Worm (Caenorhabditis elegans) whole organism, late embryonic: Measurements from ENCODE around the gene C29F9.9.
"Not testable (repeated sequence)": the region's sequence is repeated elsewhere in the genome, so short reads cannot be mapped to it uniquely, and the experiment has no call there.

Experiments
- C08G9.2 ChIP-seq: sonication (generic microtip); optimal IDR thresholded peaks from 2 replicates; lab custom pipeline; 2016; ENCODE audit warnings: mild to moderate bottlenecking, missing genetic modification characterization, moderate library complexity, missing compliant biosample characterization
- Y22D7AL.16 ChIP-seq: sonication (generic microtip); optimal IDR thresholded peaks from 2 replicates; lab custom pipeline; 2016; ENCODE audit warnings: missing genetic modification characterization, missing compliant biosample characterization
- ama-1 ChIP-seq: fragments of 150-350 bp; optimal IDR thresholded peaks from 2 replicates; lab custom pipeline; 2014
- ceh-14 ChIP-seq: sonication (generic microtip); optimal IDR thresholded peaks from 2 replicates; lab custom pipeline; 2016; ENCODE audit warnings: missing genotype, missing genetic modification characterization, missing compliant biosample characterization
- ceh-18 ChIP-seq: sonication (generic microtip); optimal IDR thresholded peaks from 2 replicates; lab custom pipeline; 2016; ENCODE audit warnings: missing genetic modification characterization, missing compliant biosample characterization
- ceh-2 ChIP-seq: sonication (generic microtip); optimal IDR thresholded peaks from 2 replicates; lab custom pipeline; 2016; ENCODE audit warnings: missing genotype, missing genetic modification characterization, missing compliant biosample characterization
- ceh-22 ChIP-seq: sonication (generic microtip); optimal IDR thresholded peaks from 2 replicates; lab custom pipeline; 2017; ENCODE audit warnings: missing biosample characterization, missing genetic modification characterization
- ceh-24 ChIP-seq: sonication (generic microtip); optimal IDR thresholded peaks from 2 replicates; lab custom pipeline; 2016; ENCODE audit warnings: mild to moderate bottlenecking, missing genetic modification characterization, missing compliant biosample characterization
- ceh-30 ChIP-seq: fragments of 150-350 bp; optimal IDR thresholded peaks from 2 replicates; lab custom pipeline; 2014; ENCODE audit warnings: missing biosample characterization, missing genetic modification characterization
- ceh-31 ChIP-seq: sonication (generic microtip); optimal IDR thresholded peaks from 2 replicates; lab custom pipeline; 2016; ENCODE audit warnings: missing genetic modification characterization, missing compliant biosample characterization
- ceh-34 ChIP-seq: sonication (generic microtip); optimal IDR thresholded peaks from 2 replicates; lab custom pipeline; 2016; ENCODE audit warnings: mild to moderate bottlenecking, missing genetic modification characterization, missing compliant biosample characterization
- ceh-45 ChIP-seq: fragments of 200-800 bp; sonication (Bioruptor generic); IDR thresholded peaks from 2 replicates; pipeline ENCODE4 v1.3.6; 2022; ENCODE audit warnings: missing genetic modification reagents, missing genetic modification characterization, missing compliant biosample characterization
- ceh-6 ChIP-seq: fragments of 200-800 bp; sonication (Bioruptor generic); optimal IDR thresholded peaks from 2 replicates; lab custom pipeline; 2018; ENCODE audit warnings: mild to moderate bottlenecking, missing genetic modification characterization, missing compliant biosample characterization
- ceh-9 ChIP-seq: sonication (generic microtip); optimal IDR thresholded peaks from 2 replicates; lab custom pipeline; 2016; ENCODE audit warnings: mild to moderate bottlenecking, missing genetic modification characterization, inconsistent platforms, missing compliant biosample characterization
- dmd-4 ChIP-seq: sonication (generic microtip); optimal IDR thresholded peaks from 2 replicates; lab custom pipeline; 2016; ENCODE audit warnings: borderline replicate concordance, missing genetic modification characterization, missing compliant biosample characterization
- dve-1 ChIP-seq: sonication (generic microtip); optimal IDR thresholded peaks from 2 replicates; lab custom pipeline; 2017; ENCODE audit warnings: antibody characterized with exemption, mild to moderate bottlenecking, missing genetic modification characterization, missing compliant biosample characterization
- elt-2 ChIP-seq: sonication (generic microtip); optimal IDR thresholded peaks from 2 replicates; lab custom pipeline; 2016; ENCODE audit warnings: missing genetic modification reagents, missing genetic modification characterization, missing compliant biosample characterization
- elt-4 ChIP-seq: sonication (generic microtip); optimal IDR thresholded peaks from 2 replicates; lab custom pipeline; 2016; ENCODE audit warnings: missing genetic modification characterization, missing compliant biosample characterization
- ets-4 ChIP-seq: sonication (generic microtip); optimal IDR thresholded peaks from 2 replicates; lab custom pipeline; 2016; ENCODE audit warnings: missing genetic modification characterization, missing compliant biosample characterization
- fax-1 ChIP-seq: sonication (generic microtip); optimal IDR thresholded peaks from 2 replicates; lab custom pipeline; 2016; ENCODE audit warnings: missing genotype, missing genetic modification characterization, missing compliant biosample characterization
- fkh-6 ChIP-seq: sonication (generic microtip); optimal IDR thresholded peaks from 2 replicates; lab custom pipeline; 2016; ENCODE audit warnings: missing genetic modification characterization, missing compliant biosample characterization
- hlh-15 ChIP-seq: sonication (generic microtip); optimal IDR thresholded peaks from 2 replicates; lab custom pipeline; 2016; ENCODE audit warnings: missing genetic modification characterization, missing compliant biosample characterization
- hlh-30 ChIP-seq: sonication (generic microtip); optimal IDR thresholded peaks from 2 replicates; lab custom pipeline; 2017; ENCODE audit warnings: antibody characterized with exemption, missing genetic modification characterization, missing compliant biosample characterization; ENCODE audit not compliant: insufficient read depth
- hlh-8 ChIP-seq: sonication (generic microtip); optimal IDR thresholded peaks from 2 replicates; lab custom pipeline; 2016; ENCODE audit warnings: missing genotype, missing genetic modification characterization, missing compliant biosample characterization
- madf-2 ChIP-seq: sonication (generic microtip); optimal IDR thresholded peaks from 2 replicates; lab custom pipeline; 2017; ENCODE audit warnings: missing genetic modification characterization, missing compliant biosample characterization
- mec-3 ChIP-seq: sonication (generic microtip); optimal IDR thresholded peaks from 2 replicates; lab custom pipeline; 2016; ENCODE audit warnings: borderline replicate concordance, missing genetic modification characterization, missing compliant biosample characterization
- nfya-1 ChIP-seq: sonication (generic microtip); optimal IDR thresholded peaks from 2 replicates; lab custom pipeline; 2017; ENCODE audit warnings: missing genetic modification characterization, mild to moderate bottlenecking, missing compliant biosample characterization, antibody characterized with exemption, moderate library complexity
- nhr-11 ChIP-seq: fragments of 150-350 bp; optimal IDR thresholded peaks from 2 replicates; lab custom pipeline; 2014; ENCODE audit warnings: missing biosample characterization, missing genetic modification characterization
- nhr-232 ChIP-seq: sonication (generic microtip); optimal IDR thresholded peaks from 2 replicates; lab custom pipeline; 2016; ENCODE audit warnings: missing genetic modification characterization, missing compliant biosample characterization
- odd-2 ChIP-seq: sonication (generic microtip); optimal IDR thresholded peaks from 2 replicates; lab custom pipeline; 2017; ENCODE audit warnings: antibody characterized with exemption, mild to moderate bottlenecking, missing genetic modification characterization, missing compliant biosample characterization
- pag-3 ChIP-seq: sonication (generic microtip); optimal IDR thresholded peaks from 2 replicates; lab custom pipeline; 2016; ENCODE audit warnings: missing compliant biosample characterization, missing genetic modification characterization, borderline replicate concordance
- pat-9 ChIP-seq: fragments of 200-800 bp; sonication (Bioruptor generic); optimal IDR thresholded peaks from 2 replicates; lab custom pipeline; 2018; ENCODE audit warnings: mild to moderate bottlenecking, missing genetic modification characterization, moderate library complexity, missing compliant biosample characterization
- pax-1 ChIP-seq: fragments of 150-350 bp; optimal IDR thresholded peaks from 2 replicates; lab custom pipeline; 2014; ENCODE audit warnings: missing biosample characterization, missing genetic modification characterization
- pha-2 ChIP-seq: sonication (generic microtip); optimal IDR thresholded peaks from 2 replicates; lab custom pipeline; 2017; ENCODE audit warnings: mild to moderate bottlenecking, missing genetic modification characterization, missing compliant biosample characterization
- pha-4 ChIP-seq: fragments of 150-350 bp; optimal IDR thresholded peaks from 2 replicates; lab custom pipeline; 2018; ENCODE audit warnings: missing biosample characterization, missing genetic modification reagents, missing genetic modification characterization
- pqm-1 ChIP-seq: sonication (generic microtip); optimal IDR thresholded peaks from 2 replicates; lab custom pipeline; 2016; ENCODE audit warnings: missing genetic modification characterization, missing compliant biosample characterization
- pros-1 ChIP-seq: fragments of 150-350 bp; optimal IDR thresholded peaks from 2 replicates; lab custom pipeline; 2014; ENCODE audit warnings: missing biosample characterization, missing genetic modification reagents, missing genetic modification characterization
- ref-2 ChIP-seq: sonication (generic microtip); optimal IDR thresholded peaks from 2 replicates; lab custom pipeline; 2016; ENCODE audit warnings: missing genetic modification characterization, missing compliant biosample characterization
- rnt-1 ChIP-seq: sonication (generic microtip); optimal IDR thresholded peaks from 2 replicates; lab custom pipeline; 2016; ENCODE audit warnings: missing genetic modification characterization, missing compliant biosample characterization
- sdc-2 ChIP-seq: sonication (generic microtip); optimal IDR thresholded peaks from 2 replicates; lab custom pipeline; 2016; ENCODE audit warnings: missing genotype, missing genetic modification characterization, missing compliant biosample characterization
- sox-2 ChIP-seq: fragments of 200-800 bp; sonication (Bioruptor generic); IDR thresholded peaks from 2 replicates; pipeline ENCODE4 v1.3.6; 2022; ENCODE audit warnings: missing genetic modification reagents, missing genetic modification characterization, missing compliant biosample characterization
- syd-9 ChIP-seq: sonication (generic microtip); optimal IDR thresholded peaks from 2 replicates; lab custom pipeline; 2016; ENCODE audit warnings: mild to moderate bottlenecking, missing genetic modification characterization, moderate library complexity, missing compliant biosample characterization
- tbx-2 ChIP-seq: sonication (generic microtip); optimal IDR thresholded peaks from 2 replicates; lab custom pipeline; 2016; ENCODE audit warnings: missing genetic modification characterization, missing compliant biosample characterization
- unc-3 ChIP-seq, 2 experiments: fragments of 200-800 bp in 1 of 2; sonication (Bioruptor generic) in 1 of 2; sonication (generic microtip) in 1 of 2; conservative IDR thresholded peaks in 1 of 2; optimal IDR thresholded peaks in 1 of 2; 2 replicates each; pipeline versions ENCODE4 v1.3.6 to Lab custom; 2016 to 2022; ENCODE audit warnings: missing compliant biosample characterization in 2 of 2, missing genetic modification characterization in 2 of 2, missing genetic modification reagents in 1 of 2
- unc-42 ChIP-seq: sonication (generic microtip); optimal IDR thresholded peaks from 2 replicates; lab custom pipeline; 2016; ENCODE audit warnings: missing genotype, missing genetic modification characterization, missing compliant biosample characterization
- unc-55 ChIP-seq: sonication (generic microtip); optimal IDR thresholded peaks from 2 replicates; lab custom pipeline; 2017; ENCODE audit warnings: missing biosample characterization, missing genetic modification reagents, missing genetic modification characterization
- unc-86 ChIP-seq: sonication (generic microtip); optimal IDR thresholded peaks from 2 replicates; lab custom pipeline; 2016; ENCODE audit warnings: missing genetic modification characterization, missing compliant biosample characterization
- zip-5 ChIP-seq: sonication (generic microtip); optimal IDR thresholded peaks from 2 replicates; lab custom pipeline; 2016; ENCODE audit warnings: missing genetic modification characterization, missing compliant biosample characterization
- ztf-16 ChIP-seq: sonication (generic microtip); optimal IDR thresholded peaks from 2 replicates; lab custom pipeline; 2017; ENCODE audit warnings: missing genetic modification characterization, missing compliant biosample characterization

Gene C29F9.9

DNA sequence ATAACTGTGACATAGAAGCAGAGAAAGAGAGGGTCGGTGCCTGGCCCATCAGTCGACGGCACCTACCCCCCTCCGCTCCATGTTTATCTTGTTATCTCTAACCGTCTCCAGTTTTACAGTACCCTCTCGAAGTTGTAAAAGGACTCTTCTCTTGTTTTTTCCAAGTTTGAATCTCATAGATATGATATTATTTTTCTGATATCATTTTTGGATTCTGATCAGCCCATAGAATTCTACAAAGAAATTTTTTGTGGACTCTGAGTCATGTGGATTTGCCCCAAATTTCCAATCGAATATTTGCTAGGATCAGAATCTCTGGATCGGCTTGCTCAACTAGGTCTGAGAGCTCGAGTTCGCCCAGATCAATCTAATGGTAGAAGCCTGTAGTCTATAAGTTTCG, 15.9 kb upstream of the C29F9.9 start, which contains the start of gene C29F9.6:
Gene C29F9.6 (plus strand): TSS at position 301 of the 400 bp plus-strand sequence.
- TF ChIP-seq odd-2 (tag; lab: Kevin White, UChicago) (no peak), sdc-2 (tag; lab: Kevin White, UChicago) (no peak), fkh-6 (tag; lab: Kevin White, UChicago) (no peak), pros-1 (tag; lab: Kevin White, UChicago) (no peak), pqm-1 (tag; lab: Kevin White, UChicago) (no peak), pag-3 (no peak), ceh-9 (tag; lab: Kevin White, UChicago) (no peak), ceh-34 (no peak), unc-86 (no peak), hlh-15 (no peak), nhr-232 (tag; lab: Kevin White, UChicago) (no peak), elt-2 (no peak), ceh-6 (GFP tag; lab: Kevin White, UChicago) (no peak)
- TF ChIP-seq, all 69 proteins: peak for 0

- not testable (repeated sequence) for TF ChIP-seq unc-86; ceh-34; ceh-24 (tag; lab: Kevin White, UChicago)
Measured at ce11 chrIII:97018-97417, 1.7 kb downstream of the C29F9.9 start, which contains the start of gene C29F9.8. Gene C29F9.8, minus strand, starts transcription at chrIII:97118.

ce11 chrIII:96196-96595, 2.5 kb downstream of the C29F9.9 start:
- TF ChIP-seq ceh-2 (tag; lab: Kevin White, UChicago) (peak; percentile 15), pax-1 (tag; lab: Kevin White, UChicago) (no peak), ceh-6 (GFP tag; lab: Kevin White, UChicago) (no peak), unc-3 (GFP tag; conservative IDR thresholded peaks at IDR 0.05; lab: Robert Waterston, UW) (no peak), unc-3 (tag; optimal IDR thresholded peaks at IDR 0.05; lab: Kevin White, UChicago) (no peak), dve-1 (tag; lab: Kevin White, UChicago) (peak; percentile 56), ama-1 (lab: Kevin White, UChicago) (no peak), hlh-30 (tag; lab: Kevin White, UChicago) (no peak), zip-5 (tag; lab: Kevin White, UChicago) (no peak), mec-3 (tag; lab: Kevin White, UChicago) (no peak), ceh-34 (peak; percentile 60), ceh-14 (tag; lab: Kevin White, UChicago) (no peak), hlh-15 (no peak), pha-4 (tag; lab: Kevin White, UChicago) (no peak), odd-2 (tag; lab: Kevin White, UChicago) (no peak), pat-9 (peak; percentile 59), hlh-8 (no peak), ets-4 (no peak), elt-2 (no peak), fax-1 (tag; lab: Kevin White, UChicago) (no peak), ceh-30 (tag; lab: Kevin White, UChicago) (peak; percentile 21), ceh-31 (peak; percentile 15), madf-2 (tag; lab: Kevin White, UChicago) (no peak), C08G9.2 (tag; lab: Kevin White, UChicago) (peak; percentile 38), tbx-2 (peak; percentile 46), ref-2 (tag; lab: Kevin White, UChicago) (peak; percentile 15), dmd-4 (tag; lab: Kevin White, UChicago) (no peak), sox-2 (GFP tag; lab: Robert Waterston, UW) (no peak), unc-42 (no peak), ceh-18 (peak; percentile 58), nhr-232 (tag; lab: Kevin White, UChicago) (no peak), ceh-45 (GFP tag; lab: Robert Waterston, UW) (no peak), rnt-1 (tag; lab: Kevin White, UChicago) (no peak), syd-9 (tag; lab: Kevin White, UChicago) (no peak), elt-4 (tag; lab: Kevin White, UChicago) (no peak), ztf-16 (tag; lab: Kevin White, UChicago) (no peak), unc-55 (peak; percentile 55), nhr-11 (tag; lab: Kevin White, UChicago) (no peak), nfya-1 (tag; lab: Kevin White, UChicago) (peak; percentile 30), pha-2 (no peak), Y22D7AL.16 (no peak), ceh-22 (tag; lab: Kevin White, UChicago) (no peak)
